Fruit fly (Drosophila melanogaster) whole organism, prepupa: ENCODE measurements around the gene Unr.

Experiments used
- Blimp-1 ChIP-seq: fragments of 200-800 bp; sonication (Bioruptor generic); optimal IDR thresholded peaks from 3 replicates; lab custom pipeline; 2017; ENCODE audit warnings: missing biosample characterization, missing genetic modification characterization, mild to moderate bottlenecking, moderate library complexity, missing genetic modification reagents
- CG10631 ChIP-seq: fragments of 200-800 bp; sonication (Bioruptor generic); optimal IDR thresholded peaks from 2 replicates; lab custom pipeline; 2016; ENCODE audit warnings: missing biosample characterization, missing genetic modification characterization
- CG10669 ChIP-seq: fragments of 200-800 bp; sonication (Bioruptor generic); optimal IDR thresholded peaks from 3 replicates; lab custom pipeline; 2018; ENCODE audit warnings: missing biosample characterization, mild to moderate bottlenecking, missing genetic modification characterization, moderate library complexity
- CG11294 ChIP-seq: fragments of 200-800 bp; sonication (Bioruptor generic); IDR thresholded peaks from 2 replicates; pipeline ENCODE4 v1.3.6; 2022; ENCODE audit warnings: missing biosample characterization, missing genetic modification characterization
- CG11762 ChIP-seq: fragments of 200-800 bp; sonication (Bioruptor generic); optimal IDR thresholded peaks from 3 replicates; lab custom pipeline; 2016; ENCODE audit warnings: missing biosample characterization, missing genetic modification characterization; ENCODE audit not compliant: insufficient read depth
- CG11902 ChIP-seq: fragments of 200-800 bp; sonication (Bioruptor generic); optimal IDR thresholded peaks from 3 replicates; lab custom pipeline; 2016; ENCODE audit warnings: missing biosample characterization, missing genetic modification characterization
- CG15336 ChIP-seq: fragments of 200-800 bp; sonication (Bioruptor generic); IDR thresholded peaks from 2 replicates; pipeline ENCODE4 v1.3.6; 2022; ENCODE audit warnings: missing biosample characterization, missing genetic modification characterization
- CG16779 ChIP-seq: fragments of 200-800 bp; sonication (Bioruptor generic); optimal IDR thresholded peaks from 3 replicates; lab custom pipeline; 2017; ENCODE audit warnings: missing biosample characterization, mild to moderate bottlenecking, missing genetic modification characterization
- CG3032 ChIP-seq: fragments of 200-800 bp; optimal IDR thresholded peaks from 2 replicates; lab custom pipeline; 2019; ENCODE audit warnings: missing biosample characterization, mild to moderate bottlenecking, missing genetic modification characterization, moderate library complexity
- CG32006 ChIP-seq: fragments of 200-800 bp; sonication (Bioruptor generic); optimal IDR thresholded peaks from 3 replicates; lab custom pipeline; 2017; ENCODE audit warnings: missing biosample characterization, mild to moderate bottlenecking, missing genetic modification characterization
- CG34406 ChIP-seq: fragments of 200-800 bp; sonication (Bioruptor generic); optimal IDR thresholded peaks from 3 replicates; lab custom pipeline; 2016; ENCODE audit warnings: missing biosample characterization, missing genetic modification characterization
- CG3919 ChIP-seq: fragments of 200-800 bp; sonication (Bioruptor generic); optimal IDR thresholded peaks from 3 replicates; lab custom pipeline; 2016; ENCODE audit warnings: missing biosample characterization, missing genetic modification characterization
- CG4318 ChIP-seq: fragments of 200-800 bp; sonication (Bioruptor generic); optimal IDR thresholded peaks from 3 replicates; lab custom pipeline; 2017; ENCODE audit warnings: missing biosample characterization, mild to moderate bottlenecking, missing genetic modification characterization
- CG6163 ChIP-seq: fragments of 200-800 bp; sonication (Bioruptor generic); IDR thresholded peaks from 3 replicates; pipeline ENCODE4 v1.3.6; 2022; ENCODE audit warnings: missing biosample characterization, missing genetic modification characterization
- CG6276 ChIP-seq: fragments of 200-800 bp; sonication (Bioruptor generic); optimal IDR thresholded peaks from 2 replicates; lab custom pipeline; 2017; ENCODE audit warnings: missing biosample characterization, mild to moderate bottlenecking, missing genetic modification characterization
- CG6792 ChIP-seq: fragments of 200-800 bp; sonication (Bioruptor generic); optimal IDR thresholded peaks from 3 replicates; lab custom pipeline; 2016; ENCODE audit warnings: missing biosample characterization, missing genetic modification characterization
- CG6854 ChIP-seq: fragments of 200-800 bp; sonication (Bioruptor generic); optimal IDR thresholded peaks from 2 replicates; lab custom pipeline; 2017; ENCODE audit warnings: missing biosample characterization, mild to moderate bottlenecking, missing genetic modification characterization
- CG7368 ChIP-seq: fragments of 200-800 bp; sonication (Bioruptor generic); optimal IDR thresholded peaks from 3 replicates; lab custom pipeline; 2016; ENCODE audit warnings: missing biosample characterization, missing genetic modification characterization
- CG8119 ChIP-seq: fragments of 200-800 bp; sonication (Bioruptor generic); IDR thresholded peaks from 3 replicates; pipeline ENCODE4 v1.3.6; 2022; ENCODE audit warnings: missing biosample characterization, missing genetic modification characterization
- CG8319 ChIP-seq: fragments of 200-800 bp; sonication (Bioruptor generic); optimal IDR thresholded peaks from 3 replicates; lab custom pipeline; 2016; ENCODE audit warnings: missing biosample characterization, missing genetic modification characterization
- CG8632 ChIP-seq: fragments of 200-800 bp; sonication (Bioruptor generic); optimal IDR thresholded peaks from 3 replicates; lab custom pipeline; 2016; ENCODE audit warnings: missing biosample characterization, missing genetic modification characterization
- CG9139 ChIP-seq: fragments of 200-800 bp; sonication (Bioruptor generic); optimal IDR thresholded peaks from 3 replicates; lab custom pipeline; 2017; ENCODE audit warnings: missing biosample characterization, mild to moderate bottlenecking, missing genetic modification characterization
- Eip75B ChIP-seq: fragments of 200-800 bp; sonication (Bioruptor generic); optimal IDR thresholded peaks from 3 replicates; lab custom pipeline; 2016; ENCODE audit warnings: missing biosample characterization, missing genetic modification characterization
- Eip93F ChIP-seq: fragments of 200-800 bp; sonication (Bioruptor generic); optimal IDR thresholded peaks from 2 replicates; lab custom pipeline; 2016; ENCODE audit warnings: missing biosample characterization, mild to moderate bottlenecking, missing genetic modification characterization
- Ets21C ChIP-seq: fragments of 200-800 bp; sonication (Bioruptor generic); optimal IDR thresholded peaks from 3 replicates; lab custom pipeline; 2016; ENCODE audit warnings: missing biosample characterization, missing genetic modification characterization
- Ets96B ChIP-seq: fragments of 200-800 bp; optimal IDR thresholded peaks from 2 replicates; lab custom pipeline; 2019; ENCODE audit warnings: missing biosample characterization, mild to moderate bottlenecking, missing genetic modification characterization, moderate library complexity
- Gug ChIP-seq: fragments of 200-800 bp; sonication (Bioruptor generic); IDR thresholded peaks from 2 replicates; pipeline ENCODE4 v1.3.6; 2022; ENCODE audit warnings: missing biosample characterization, missing genetic modification characterization
- Hr38 ChIP-seq: sonication (Bioruptor generic); optimal IDR thresholded peaks from 2 replicates; lab custom pipeline; 2016; ENCODE audit warnings: missing biosample characterization, missing genetic modification characterization
- Hr4 ChIP-seq: fragments of 200-800 bp; sonication (Bioruptor generic); optimal IDR thresholded peaks from 3 replicates; lab custom pipeline; 2016; ENCODE audit warnings: missing biosample characterization, missing genetic modification characterization
- Lpt ChIP-seq: fragments of 200-800 bp; sonication (Bioruptor generic); optimal IDR thresholded peaks from 3 replicates; lab custom pipeline; 2016; ENCODE audit warnings: missing biosample characterization, missing genetic modification characterization
- Met ChIP-seq: fragments of 200-800 bp; sonication (Bioruptor generic); optimal IDR thresholded peaks from 3 replicates; lab custom pipeline; 2016; ENCODE audit warnings: missing biosample characterization, missing genetic modification characterization
- OdsH ChIP-seq: fragments of 200-800 bp; sonication (Bioruptor generic); optimal IDR thresholded peaks from 3 replicates; lab custom pipeline; 2016; ENCODE audit warnings: missing biosample characterization, missing genetic modification characterization
- Sox102F ChIP-seq: fragments of 200-800 bp; sonication (Bioruptor generic); optimal IDR thresholded peaks from 2 replicates; lab custom pipeline; 2016; ENCODE audit warnings: missing biosample characterization, mild to moderate bottlenecking, missing genetic modification characterization
- Sox14 ChIP-seq: fragments of 200-800 bp; sonication (Bioruptor generic); optimal IDR thresholded peaks from 3 replicates; lab custom pipeline; 2016; ENCODE audit warnings: missing biosample characterization, missing genetic modification characterization
- Sox15 ChIP-seq: fragments of 200-800 bp; sonication (Bioruptor generic); optimal IDR thresholded peaks from 3 replicates; lab custom pipeline; 2016; ENCODE audit warnings: missing biosample characterization, missing genetic modification characterization
- achi ChIP-seq: fragments of 200-800 bp; sonication (Bioruptor generic); optimal IDR thresholded peaks from 3 replicates; lab custom pipeline; 2016; ENCODE audit warnings: missing biosample characterization, missing genetic modification characterization
- cyc ChIP-seq: fragments of 200-800 bp; sonication (Bioruptor generic); optimal IDR thresholded peaks from 3 replicates; lab custom pipeline; 2016; ENCODE audit warnings: missing biosample characterization, missing genetic modification characterization
- dac ChIP-seq: fragments of 200-800 bp; sonication (Bioruptor generic); optimal IDR thresholded peaks from 2 replicates; lab custom pipeline; 2017; ENCODE audit warnings: missing biosample characterization, mild to moderate bottlenecking, missing genetic modification characterization
- dsx ChIP-seq: fragments of 200-800 bp; optimal IDR thresholded peaks from 3 replicates; lab custom pipeline; 2019; ENCODE audit warnings: missing biosample characterization, mild to moderate bottlenecking, missing genetic modification characterization, moderate library complexity; ENCODE audit not compliant: poor library complexity, severe bottlenecking
- eg ChIP-seq: fragments of 200-800 bp; sonication (Bioruptor generic); IDR thresholded peaks from 3 replicates; pipeline ENCODE4 v1.3.6; 2022; ENCODE audit warnings: missing biosample characterization, missing genetic modification characterization
- esn ChIP-seq: fragments of 200-800 bp; sonication (Bioruptor generic); optimal IDR thresholded peaks from 2 replicates; lab custom pipeline; 2016; ENCODE audit warnings: missing biosample characterization, mild to moderate bottlenecking, missing genetic modification characterization, moderate library complexity
- fd59A ChIP-seq: fragments of 200-800 bp; sonication (Bioruptor generic); optimal IDR thresholded peaks from 2 replicates; lab custom pipeline; 2017; ENCODE audit warnings: missing biosample characterization, mild to moderate bottlenecking, missing genetic modification characterization, missing genetic modification reagents
- fd85E ChIP-seq: fragments of 200-800 bp; sonication (Bioruptor generic); optimal IDR thresholded peaks from 3 replicates; lab custom pipeline; 2016; ENCODE audit warnings: missing biosample characterization, missing genetic modification characterization
- fkh ChIP-seq: fragments of 200-800 bp; sonication (Bioruptor generic); optimal IDR thresholded peaks from 3 replicates; lab custom pipeline; 2017; ENCODE audit warnings: missing biosample characterization, mild to moderate bottlenecking, missing genetic modification characterization, moderate library complexity
- lz ChIP-seq: fragments of 200-800 bp; sonication (Bioruptor generic); optimal IDR thresholded peaks from 3 replicates; lab custom pipeline; 2016; ENCODE audit warnings: missing biosample characterization, missing genetic modification characterization
- net ChIP-seq: fragments of 200-800 bp; sonication (Bioruptor generic); optimal IDR thresholded peaks from 3 replicates; lab custom pipeline; 2016; ENCODE audit warnings: missing biosample characterization, missing genetic modification characterization
- pdm3 ChIP-seq: fragments of 200-800 bp; sonication (Bioruptor generic); optimal IDR thresholded peaks from 3 replicates; lab custom pipeline; 2016; ENCODE audit warnings: missing biosample characterization, missing genetic modification characterization
- spab ChIP-seq: fragments of 200-800 bp; sonication (Bioruptor generic); optimal IDR thresholded peaks from 2 replicates; lab custom pipeline; 2017; ENCODE audit warnings: missing biosample characterization, mild to moderate bottlenecking, missing genetic modification characterization, missing genetic modification reagents
- ss ChIP-seq, 2 experiments: fragments of 200-800 bp; sonication (Bioruptor generic); optimal IDR thresholded peaks; 2 replicates in 1 of 2; 3 replicates in 1 of 2; lab custom pipeline; 2017 to 2018; ENCODE audit warnings: mild to moderate bottlenecking in 2 of 2, missing biosample characterization in 2 of 2, missing genetic modification characterization in 2 of 2, moderate library complexity in 1 of 2
- svp ChIP-seq: fragments of 200-800 bp; sonication (Bioruptor generic); peaks from one replicate; lab custom pipeline; 2016; ENCODE audit warnings: missing biosample characterization, missing genetic modification characterization

Gene Unr

dm6 chr3L:8441745-8442575 is at the start of gene Unr:
Unr (minus strand) TSS chr3L:8442381.
- TF ChIP-seq Ets21C (GFP tag; lab: Kevin White, UChicago) (peak; percentile 65), CG8119 (GFP tag; lab: Robert Waterston, UW) (peak; percentile 52; the same call in 1 of the 3 replicates), CG16779 (tag; lab: Kevin White, UChicago) (no peak), CG10631 (GFP tag; lab: Kevin White, UChicago) (peak; percentile 77), ss (GFP tag; optimal IDR thresholded peaks at IDR 0.05; lab: Kevin White, UChicago) (peak; percentile 32 to 68), Ets96B (tag; lab: Kevin White, UChicago) (peak; percentile 60), CG11762 (GFP tag; lab: Kevin White, UChicago) (peak; percentile 47), CG3919 (GFP tag; lab: Kevin White, UChicago) (peak; percentile 89), Sox102F (GFP tag; lab: Kevin White, UChicago) (peak; percentile 78), CG8632 (GFP tag; lab: Kevin White, UChicago) (peak; percentile 64), dac (GFP tag; lab: Kevin White, UChicago) (peak; percentile 22), CG8319 (GFP tag; lab: Kevin White, UChicago) (peak; percentile 62), Gug (GFP tag; lab: Robert Waterston, UW) (peak; percentile 88), svp (GFP tag; lab: Kevin White, UChicago) (peak; percentile 92), lz (GFP tag; lab: Kevin White, UChicago) (peak; percentile 84), CG6792 (GFP tag; lab: Kevin White, UChicago) (peak; percentile 81), Eip75B (GFP tag; lab: Kevin White, UChicago) (peak; percentile 81), spab (peak; percentile 42), Eip93F (GFP tag; lab: Kevin White, UChicago) (no peak), fkh (GFP tag; lab: Kevin White, UChicago) (peak; percentile 49), OdsH (GFP tag; lab: Kevin White, UChicago) (peak; percentile 81), CG32006 (peak; percentile 62), CG6163 (peak; percentile 88), net (GFP tag; lab: Kevin White, UChicago) (peak; percentile 83), fd59A (GFP tag; lab: Kevin White, UChicago) (peak; percentile 13), dsx (GFP tag; lab: Kevin White, UChicago) (peak; percentile 60), CG34406 (GFP tag; lab: Kevin White, UChicago) (peak; percentile 62), CG15336 (GFP tag; lab: Robert Waterston, UW) (peak; percentile 78), cyc (GFP tag; lab: Kevin White, UChicago) (peak; percentile 66), CG3032 (tag; lab: Kevin White, UChicago) (peak; percentile 60), Sox14 (GFP tag; lab: Kevin White, UChicago) (peak; percentile 77), eg (peak; percentile 91), achi (GFP tag; lab: Kevin White, UChicago) (peak; percentile 75), fd85E (GFP tag; lab: Kevin White, UChicago) (peak; percentile 14), Blimp-1 (no peak), CG4318 (peak; percentile 42), Lpt (GFP tag; lab: Kevin White, UChicago) (peak; percentile 35), Met (peak; percentile 83), Sox15 (GFP tag; lab: Kevin White, UChicago) (peak; percentile 48), CG9139 (GFP tag; lab: Kevin White, UChicago) (peak; percentile 53), Hr38 (GFP tag; lab: Kevin White, UChicago) (no peak), Hr4 (GFP tag; lab: Kevin White, UChicago) (peak; percentile 80), pdm3 (GFP tag; lab: Kevin White, UChicago) (peak; percentile 84), CG10669 (GFP tag; lab: Kevin White, UChicago) (peak; percentile 63), CG6854 (GFP tag; lab: Kevin White, UChicago) (peak; percentile 34), CG11902 (peak; percentile 51), CG7368 (GFP tag; lab: Kevin White, UChicago) (peak; percentile 54), CG6276 (no peak), esn (GFP tag; lab: Kevin White, UChicago) (peak; percentile 86), CG11294 (peak; percentile 68)
